Fruit fly (Drosophila melanogaster) whole organism, prepupa: ENCODE results near the gene nkt.

Experiments
- CG10631 ChIP-seq: fragments of 200-800 bp; sonication (Bioruptor generic); optimal IDR thresholded peaks from 2 replicates; lab custom pipeline; 2016; ENCODE audit warnings: missing biosample characterization, missing genetic modification characterization
- CG10669 ChIP-seq: fragments of 200-800 bp; sonication (Bioruptor generic); optimal IDR thresholded peaks from 3 replicates; lab custom pipeline; 2018; ENCODE audit warnings: missing biosample characterization, mild to moderate bottlenecking, missing genetic modification characterization, moderate library complexity
- CG11294 ChIP-seq: fragments of 200-800 bp; sonication (Bioruptor generic); IDR thresholded peaks from 2 replicates; pipeline ENCODE4 v1.3.6; 2022; ENCODE audit warnings: missing biosample characterization, missing genetic modification characterization
- CG11902 ChIP-seq: fragments of 200-800 bp; sonication (Bioruptor generic); optimal IDR thresholded peaks from 3 replicates; lab custom pipeline; 2016; ENCODE audit warnings: missing biosample characterization, missing genetic modification characterization
- CG15336 ChIP-seq: fragments of 200-800 bp; sonication (Bioruptor generic); IDR thresholded peaks from 2 replicates; pipeline ENCODE4 v1.3.6; 2022; ENCODE audit warnings: missing biosample characterization, missing genetic modification characterization
- CG1621 ChIP-seq: fragments of 200-800 bp; sonication (Bioruptor generic); optimal IDR thresholded peaks from 3 replicates; lab custom pipeline; 2018; ENCODE audit warnings: missing biosample characterization, mild to moderate bottlenecking, missing genetic modification characterization
- CG16779 ChIP-seq: fragments of 200-800 bp; sonication (Bioruptor generic); optimal IDR thresholded peaks from 3 replicates; lab custom pipeline; 2017; ENCODE audit warnings: missing biosample characterization, mild to moderate bottlenecking, missing genetic modification characterization
- CG3032 ChIP-seq: fragments of 200-800 bp; optimal IDR thresholded peaks from 2 replicates; lab custom pipeline; 2019; ENCODE audit warnings: missing biosample characterization, mild to moderate bottlenecking, missing genetic modification characterization, moderate library complexity
- CG31627 ChIP-seq: fragments of 200-800 bp; sonication (Bioruptor generic); optimal IDR thresholded peaks from 3 replicates; lab custom pipeline; 2016; ENCODE audit warnings: missing biosample characterization, missing genetic modification characterization
- CG32006 ChIP-seq: fragments of 200-800 bp; sonication (Bioruptor generic); optimal IDR thresholded peaks from 3 replicates; lab custom pipeline; 2017; ENCODE audit warnings: missing biosample characterization, mild to moderate bottlenecking, missing genetic modification characterization
- CG34406 ChIP-seq: fragments of 200-800 bp; sonication (Bioruptor generic); optimal IDR thresholded peaks from 3 replicates; lab custom pipeline; 2016; ENCODE audit warnings: missing biosample characterization, missing genetic modification characterization
- CG3919 ChIP-seq: fragments of 200-800 bp; sonication (Bioruptor generic); optimal IDR thresholded peaks from 3 replicates; lab custom pipeline; 2016; ENCODE audit warnings: missing biosample characterization, missing genetic modification characterization
- CG4318 ChIP-seq: fragments of 200-800 bp; sonication (Bioruptor generic); optimal IDR thresholded peaks from 3 replicates; lab custom pipeline; 2017; ENCODE audit warnings: missing biosample characterization, mild to moderate bottlenecking, missing genetic modification characterization
- CG6163 ChIP-seq: fragments of 200-800 bp; sonication (Bioruptor generic); IDR thresholded peaks from 3 replicates; pipeline ENCODE4 v1.3.6; 2022; ENCODE audit warnings: missing biosample characterization, missing genetic modification characterization
- CG6276 ChIP-seq: fragments of 200-800 bp; sonication (Bioruptor generic); optimal IDR thresholded peaks from 2 replicates; lab custom pipeline; 2017; ENCODE audit warnings: missing biosample characterization, mild to moderate bottlenecking, missing genetic modification characterization
- CG7368 ChIP-seq: fragments of 200-800 bp; sonication (Bioruptor generic); optimal IDR thresholded peaks from 3 replicates; lab custom pipeline; 2016; ENCODE audit warnings: missing biosample characterization, missing genetic modification characterization
- CG8119 ChIP-seq: fragments of 200-800 bp; sonication (Bioruptor generic); IDR thresholded peaks from 3 replicates; pipeline ENCODE4 v1.3.6; 2022; ENCODE audit warnings: missing biosample characterization, missing genetic modification characterization
- CG8319 ChIP-seq: fragments of 200-800 bp; sonication (Bioruptor generic); optimal IDR thresholded peaks from 3 replicates; lab custom pipeline; 2016; ENCODE audit warnings: missing biosample characterization, missing genetic modification characterization
- CG8632 ChIP-seq: fragments of 200-800 bp; sonication (Bioruptor generic); optimal IDR thresholded peaks from 3 replicates; lab custom pipeline; 2016; ENCODE audit warnings: missing biosample characterization, missing genetic modification characterization
- CG9139 ChIP-seq: fragments of 200-800 bp; sonication (Bioruptor generic); optimal IDR thresholded peaks from 3 replicates; lab custom pipeline; 2017; ENCODE audit warnings: missing biosample characterization, mild to moderate bottlenecking, missing genetic modification characterization
- Eip75B ChIP-seq: fragments of 200-800 bp; sonication (Bioruptor generic); optimal IDR thresholded peaks from 3 replicates; lab custom pipeline; 2016; ENCODE audit warnings: missing biosample characterization, missing genetic modification characterization
- Eip78C ChIP-seq: fragments of 200-800 bp; sonication (Bioruptor generic); peaks from one replicate; lab custom pipeline; 2016; ENCODE audit warnings: missing biosample characterization, missing genetic modification characterization
- Eip93F ChIP-seq: fragments of 200-800 bp; sonication (Bioruptor generic); optimal IDR thresholded peaks from 2 replicates; lab custom pipeline; 2016; ENCODE audit warnings: missing biosample characterization, mild to moderate bottlenecking, missing genetic modification characterization
- Ets21C ChIP-seq: fragments of 200-800 bp; sonication (Bioruptor generic); optimal IDR thresholded peaks from 3 replicates; lab custom pipeline; 2016; ENCODE audit warnings: missing biosample characterization, missing genetic modification characterization
- Gug ChIP-seq: fragments of 200-800 bp; sonication (Bioruptor generic); IDR thresholded peaks from 2 replicates; pipeline ENCODE4 v1.3.6; 2022; ENCODE audit warnings: missing biosample characterization, missing genetic modification characterization
- Hr38 ChIP-seq: sonication (Bioruptor generic); optimal IDR thresholded peaks from 2 replicates; lab custom pipeline; 2016; ENCODE audit warnings: missing biosample characterization, missing genetic modification characterization
- Hr39 ChIP-seq: fragments of 200-800 bp; sonication (Bioruptor generic); optimal IDR thresholded peaks from 2 replicates; lab custom pipeline; 2016; ENCODE audit warnings: missing biosample characterization, missing genetic modification characterization
- Hr4 ChIP-seq: fragments of 200-800 bp; sonication (Bioruptor generic); optimal IDR thresholded peaks from 3 replicates; lab custom pipeline; 2016; ENCODE audit warnings: missing biosample characterization, missing genetic modification characterization
- Lpt ChIP-seq: fragments of 200-800 bp; sonication (Bioruptor generic); optimal IDR thresholded peaks from 3 replicates; lab custom pipeline; 2016; ENCODE audit warnings: missing biosample characterization, missing genetic modification characterization
- Met ChIP-seq: fragments of 200-800 bp; sonication (Bioruptor generic); optimal IDR thresholded peaks from 3 replicates; lab custom pipeline; 2016; ENCODE audit warnings: missing biosample characterization, missing genetic modification characterization
- OdsH ChIP-seq: fragments of 200-800 bp; sonication (Bioruptor generic); optimal IDR thresholded peaks from 3 replicates; lab custom pipeline; 2016; ENCODE audit warnings: missing biosample characterization, missing genetic modification characterization
- Smox ChIP-seq: fragments of 200-800 bp; sonication (Bioruptor generic); optimal IDR thresholded peaks from 3 replicates; lab custom pipeline; 2016; ENCODE audit warnings: missing biosample characterization, missing genetic modification characterization
- Sox15 ChIP-seq: fragments of 200-800 bp; sonication (Bioruptor generic); optimal IDR thresholded peaks from 3 replicates; lab custom pipeline; 2016; ENCODE audit warnings: missing biosample characterization, missing genetic modification characterization
- cyc ChIP-seq: fragments of 200-800 bp; sonication (Bioruptor generic); optimal IDR thresholded peaks from 3 replicates; lab custom pipeline; 2016; ENCODE audit warnings: missing biosample characterization, missing genetic modification characterization
- dac ChIP-seq: fragments of 200-800 bp; sonication (Bioruptor generic); optimal IDR thresholded peaks from 2 replicates; lab custom pipeline; 2017; ENCODE audit warnings: missing biosample characterization, mild to moderate bottlenecking, missing genetic modification characterization
- dsx ChIP-seq: fragments of 200-800 bp; optimal IDR thresholded peaks from 3 replicates; lab custom pipeline; 2019; ENCODE audit warnings: missing biosample characterization, mild to moderate bottlenecking, missing genetic modification characterization, moderate library complexity; ENCODE audit not compliant: poor library complexity, severe bottlenecking
- eg ChIP-seq: fragments of 200-800 bp; sonication (Bioruptor generic); IDR thresholded peaks from 3 replicates; pipeline ENCODE4 v1.3.6; 2022; ENCODE audit warnings: missing biosample characterization, missing genetic modification characterization
- esn ChIP-seq: fragments of 200-800 bp; sonication (Bioruptor generic); optimal IDR thresholded peaks from 2 replicates; lab custom pipeline; 2016; ENCODE audit warnings: missing biosample characterization, mild to moderate bottlenecking, missing genetic modification characterization, moderate library complexity
- fd59A ChIP-seq: fragments of 200-800 bp; sonication (Bioruptor generic); optimal IDR thresholded peaks from 2 replicates; lab custom pipeline; 2017; ENCODE audit warnings: missing biosample characterization, mild to moderate bottlenecking, missing genetic modification characterization, missing genetic modification reagents
- fd85E ChIP-seq: fragments of 200-800 bp; sonication (Bioruptor generic); optimal IDR thresholded peaks from 3 replicates; lab custom pipeline; 2016; ENCODE audit warnings: missing biosample characterization, missing genetic modification characterization
- fkh ChIP-seq: fragments of 200-800 bp; sonication (Bioruptor generic); optimal IDR thresholded peaks from 3 replicates; lab custom pipeline; 2017; ENCODE audit warnings: missing biosample characterization, mild to moderate bottlenecking, missing genetic modification characterization, moderate library complexity
- lz ChIP-seq: fragments of 200-800 bp; sonication (Bioruptor generic); optimal IDR thresholded peaks from 3 replicates; lab custom pipeline; 2016; ENCODE audit warnings: missing biosample characterization, missing genetic modification characterization
- pdm3 ChIP-seq: fragments of 200-800 bp; sonication (Bioruptor generic); optimal IDR thresholded peaks from 3 replicates; lab custom pipeline; 2016; ENCODE audit warnings: missing biosample characterization, missing genetic modification characterization
- salr ChIP-seq, 2 experiments: fragments of 200-800 bp; sonication (Bioruptor generic); optimal IDR thresholded peaks; 3 replicates each; lab custom pipeline; 2016 to 2018; ENCODE audit warnings: missing biosample characterization in 2 of 2, missing genetic modification characterization in 2 of 2, mild to moderate bottlenecking in 1 of 2
- spab ChIP-seq: fragments of 200-800 bp; sonication (Bioruptor generic); optimal IDR thresholded peaks from 2 replicates; lab custom pipeline; 2017; ENCODE audit warnings: missing biosample characterization, mild to moderate bottlenecking, missing genetic modification characterization, missing genetic modification reagents
- ss ChIP-seq, 2 experiments: fragments of 200-800 bp; sonication (Bioruptor generic); optimal IDR thresholded peaks; 2 replicates in 1 of 2; 3 replicates in 1 of 2; lab custom pipeline; 2017 to 2018; ENCODE audit warnings: mild to moderate bottlenecking in 2 of 2, missing biosample characterization in 2 of 2, missing genetic modification characterization in 2 of 2, moderate library complexity in 1 of 2
- svp ChIP-seq: fragments of 200-800 bp; sonication (Bioruptor generic); peaks from one replicate; lab custom pipeline; 2016; ENCODE audit warnings: missing biosample characterization, missing genetic modification characterization
- vri ChIP-seq: fragments of 200-800 bp; sonication (Bioruptor generic); optimal IDR thresholded peaks from 3 replicates; lab custom pipeline; 2016; ENCODE audit warnings: missing biosample characterization, mild to moderate bottlenecking, missing genetic modification characterization

The nkt gene

dm6 chr3L:11164899-11165298 is 36.3 kb upstream of the nkt start, which contains the start of gene Alg10:
Gene Alg10, plus strand, starts transcription at chr3L:11164971.
- peak; percentile 57 for TF ChIP-seq fkh (GFP tag; lab: Kevin White, UChicago)
- no peak for TF ChIP-seq CG9139 (GFP tag; lab: Kevin White, UChicago)

- TF ChIP-seq Sox15 (GFP tag; lab: Kevin White, UChicago) (no peak), CG16779 (peak; percentile 34), CG11294 (GFP tag; lab: Robert Waterston, UW) (no peak), dsx (no peak), esn (peak; percentile 82), spab (no peak), Hr38 (no peak), CG15336 (0 out of 2 replicates have a peak, but pooled peaks have one; percentile 19), cyc (peak; percentile 51), CG9139 (GFP tag; lab: Kevin White, UChicago) (peak; percentile 45), Eip78C (GFP tag; lab: Kevin White, UChicago) (peak; percentile 87), vri (GFP tag; lab: Kevin White, UChicago) (no peak), fkh (GFP tag; lab: Kevin White, UChicago) (peak; percentile 84), lz (peak; percentile 69), CG10669 (no peak), eg (GFP tag; lab: Robert Waterston, UW) (peak; percentile 70), pdm3 (GFP tag; lab: Kevin White, UChicago) (no peak), Ets21C (GFP tag; lab: Kevin White, UChicago) (no peak), CG8119 (no peak), fd85E (peak; percentile 46), Hr39 (GFP tag; lab: Kevin White, UChicago) (peak; percentile 32), Smox (GFP tag; lab: Kevin White, UChicago) (no peak), Hr4 (GFP tag; lab: Kevin White, UChicago) (no peak), CG8632 (peak; percentile 52), CG32006 (no peak), CG6276 (GFP tag; lab: Kevin White, UChicago) (no peak), CG3032 (peak; percentile 20), fd59A (no peak), CG8319 (peak; percentile 35), dac (no peak), CG34406 (GFP tag; lab: Kevin White, UChicago) (peak; percentile 67), CG6163 (GFP tag; lab: Robert Waterston, UW) (peak; percentile 71), svp (no peak), Lpt (GFP tag; lab: Kevin White, UChicago) (no peak), CG31627 (GFP tag; lab: Kevin White, UChicago) (peak; percentile 38), salr (GFP tag; optimal IDR thresholded peaks at IDR 0.05; lab: Kevin White, UChicago) (peak in 1 of 2 experiments; percentile 50), OdsH (GFP tag; lab: Kevin White, UChicago) (no peak), Gug (GFP tag; lab: Robert Waterston, UW) (no peak), Eip75B (GFP tag; lab: Kevin White, UChicago) (no peak), CG7368 (GFP tag; lab: Kevin White, UChicago) (peak; percentile 66), CG10631 (GFP tag; lab: Kevin White, UChicago) (no peak), CG3919 (GFP tag; lab: Kevin White, UChicago) (peak; percentile 75), ss (GFP tag; optimal IDR thresholded peaks at IDR 0.05; lab: Kevin White, UChicago) (no peak), CG4318 (GFP tag; lab: Kevin White, UChicago) (no peak), Eip93F (GFP tag; lab: Kevin White, UChicago) (no peak), Met (GFP tag; lab: Kevin White, UChicago) (no peak), CG11902 (GFP tag; lab: Kevin White, UChicago) (no peak), CG1621 (peak; percentile 61)
Observed at dm6 chr3L:11169299-11170181, 31.6 kb upstream of the nkt start, which contains the start of the genes wls and Adck5. Gene wls, minus strand, starts transcription at chr3L:11169625. Gene Adck5, plus strand, starts transcription at chr3L:11169817.
